Worm (Caenorhabditis elegans): ENCODE data around the gene Y38H6C.15.

DNA sequence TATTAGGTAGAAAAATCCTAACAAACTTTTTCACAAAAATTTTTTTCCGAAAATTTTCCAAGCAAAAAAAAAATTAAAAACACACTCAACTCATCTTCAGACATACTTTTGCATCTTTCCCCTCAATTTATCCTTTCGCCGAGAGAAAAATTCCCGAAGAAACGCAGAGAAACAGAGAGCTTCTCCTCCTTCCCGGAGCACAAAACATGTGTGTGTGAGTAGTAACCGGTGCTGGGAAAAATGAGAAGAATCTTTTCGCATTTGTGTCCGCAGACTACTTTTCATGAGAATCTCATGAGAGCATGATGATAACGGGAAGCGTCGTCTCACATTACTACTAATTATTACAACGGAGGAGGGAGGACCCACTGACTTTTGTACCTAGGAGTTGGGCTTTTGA lies 49.6 kb downstream of the Y38H6C.15 start:
- TF ChIP-seq him-1 (tag; optimal IDR thresholded peaks at IDR 0.05) (no peak), zim-3 (tag; optimal IDR thresholded peaks at IDR 0.05) (no peak), ama-1 (optimal IDR thresholded peaks at IDR 0.05) (no peak), ama-1 (GFP tag; optimal IDR thresholded peaks at IDR 0.05) (no peak), snpc-3.4 (tag; optimal IDR thresholded peaks at IDR 0.05) (no peak)
